Fruit fly (Drosophila melanogaster): Measurements from ENCODE around the gene RnrL.

RnrL gene

DNA sequence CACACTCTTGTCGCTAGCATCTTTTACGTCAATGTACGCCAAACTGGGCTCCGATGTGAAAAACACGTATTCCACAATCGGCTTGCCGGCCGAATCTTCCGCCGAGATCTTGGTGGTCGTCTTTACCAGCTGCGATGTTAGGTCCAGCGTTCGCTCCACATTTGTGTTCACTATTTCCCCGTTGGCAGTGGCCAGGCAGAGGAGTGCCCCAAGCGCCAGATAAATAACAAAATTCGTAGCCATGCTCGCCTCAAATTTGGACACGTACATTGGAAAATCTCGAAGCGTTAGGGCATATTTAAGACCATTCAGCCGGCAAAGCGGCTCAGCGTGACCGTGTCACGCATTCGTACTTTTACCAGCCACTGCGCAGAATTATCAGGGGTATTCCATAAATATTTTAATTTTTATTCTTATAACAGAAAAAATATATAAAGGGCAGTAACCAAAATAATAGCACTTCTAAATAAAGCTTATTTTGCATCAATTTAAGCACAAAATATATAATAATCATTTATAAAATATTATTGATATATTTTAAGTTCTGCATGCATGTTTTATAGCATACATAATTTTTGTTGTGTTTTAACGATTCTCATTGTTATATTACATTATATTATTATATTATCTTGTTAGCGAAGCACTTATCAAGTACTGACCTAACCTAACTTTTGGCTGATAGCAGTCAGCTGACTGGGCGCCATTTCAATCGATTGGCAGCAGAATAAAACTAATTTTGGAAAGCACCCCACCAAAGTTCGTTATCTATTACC lies 47.9 kb upstream of the RnrL start, which contains the start of the genes CG33303 and dpr19 (continued):
- no peak for TF ChIP-seq lov (optimal IDR thresholded peaks at IDR 0.05)
- TF ChIP-seq lov (GFP tag; IDR thresholded peaks at IDR 0.05), result no peak
- TF ChIP-seq CG13296 (GFP tag; optimal IDR thresholded peaks at IDR 0.05), result peak; percentile 87
- TF ChIP-seq trh (GFP tag; optimal IDR thresholded peaks at IDR 0.05), result peak; percentile 19
- peak; percentile 95 for TF ChIP-seq bigmax (GFP tag; optimal IDR thresholded peaks at IDR 0.05)
- peak; percentile 94 for TF ChIP-seq CG31441 (GFP tag; IDR thresholded peaks at IDR 0.05)
- peak; percentile 55 for TF ChIP-seq CG2116 (GFP tag; optimal IDR thresholded peaks at IDR 0.05)
- TF ChIP-seq pum (GFP tag; optimal IDR thresholded peaks at IDR 0.05), result no peak
- no peak for TF ChIP-seq hb (GFP tag; IDR thresholded peaks at IDR 0.05; ENCODE audit: partially characterized antibody)
- TF ChIP-seq da (GFP tag; optimal IDR thresholded peaks at IDR 0.05), result no peak
- no peak for TF ChIP-seq CG14965 (GFP tag; optimal IDR thresholded peaks at IDR 0.05; ENCODE audit: borderline replicate concordance)
- TF ChIP-seq CG17612 (GFP tag; IDR thresholded peaks at IDR 0.05), result no peak
- TF ChIP-seq Hsf (GFP tag; optimal IDR thresholded peaks at IDR 0.05), result no peak
- no peak for TF ChIP-seq gcm2 (GFP tag; optimal IDR thresholded peaks at IDR 0.05)
- no peak for TF ChIP-seq yki (optimal IDR thresholded peaks at IDR 0.05)
- peak; percentile 31 for TF ChIP-seq Hand (GFP tag; optimal IDR thresholded peaks at IDR 0.05)
- TF ChIP-seq HLHmδ (GFP tag; optimal IDR thresholded peaks at IDR 0.05), result no peak
- no peak for TF ChIP-seq Camta (GFP tag; optimal IDR thresholded peaks at IDR 0.05)
- TF ChIP-seq MTF-1 (GFP tag; optimal IDR thresholded peaks at IDR 0.05; ENCODE audit: borderline replicate concordance), result no peak
- no peak for TF ChIP-seq Elba2 (GFP tag; optimal IDR thresholded peaks at IDR 0.05)
- peak; percentile 70 for TF ChIP-seq Atf6 (GFP tag; IDR thresholded peaks at IDR 0.05)
- TF ChIP-seq ERR (GFP tag; optimal IDR thresholded peaks at IDR 0.05), result no peak
- TF ChIP-seq Antp (GFP tag; optimal IDR thresholded peaks at IDR 0.05), result no peak
- TF ChIP-seq CG12236 (GFP tag; optimal IDR thresholded peaks at IDR 0.05), result no peak
- peak; percentile 52; the same call in 1 of the 2 replicates for TF ChIP-seq lmd (GFP tag; IDR thresholded peaks at IDR 0.05)
- peak; percentile 92 for TF ChIP-seq CG12391 (tag; optimal IDR thresholded peaks at IDR 0.05)
- peak; percentile 50 for TF ChIP-seq CG6765 (GFP tag; optimal IDR thresholded peaks at IDR 0.05)
- TF ChIP-seq cas (GFP tag; IDR thresholded peaks at IDR 0.05), result no peak
- peak; percentile 47 for TF ChIP-seq Six4 (GFP tag; optimal IDR thresholded peaks at IDR 0.05)
- TF ChIP-seq Optix (GFP tag; IDR thresholded peaks at IDR 0.05), result no peak
- peak; percentile 69 for TF ChIP-seq kah (GFP tag; optimal IDR thresholded peaks at IDR 0.05)
- TF ChIP-seq zfh1 (GFP tag; IDR thresholded peaks at IDR 0.05), result 0 out of 3 replicates have a peak, but pooled peaks have one; percentile 31
- no peak for TF ChIP-seq CG30431 (GFP tag; optimal IDR thresholded peaks at IDR 0.05)
- TF ChIP-seq CG17912 (GFP tag; optimal IDR thresholded peaks at IDR 0.05), result peak; percentile 29
- peak; percentile 2 for TF ChIP-seq schlank (tag; optimal IDR thresholded peaks at IDR 0.05)
- TF ChIP-seq zen2 (GFP tag; IDR thresholded peaks at IDR 0.05; ENCODE audit: partially characterized antibody), result no peak
- TF ChIP-seq knrl (GFP tag; IDR thresholded peaks at IDR 0.05; ENCODE audit: partially characterized antibody), result no peak
- peak; percentile 59 for TF ChIP-seq scrt (GFP tag; optimal IDR thresholded peaks at IDR 0.05)
- peak; percentile 80 for TF ChIP-seq Meics (GFP tag; optimal IDR thresholded peaks at IDR 0.05)
- TF ChIP-seq ssp (GFP tag; IDR thresholded peaks at IDR 0.05), result peak; percentile 60; the same call in 1 of the 2 replicates
- TF ChIP-seq CG10366 (GFP tag; IDR thresholded peaks at IDR 0.05), result peak; percentile 34; the same call in 1 of the 2 replicates
- TF ChIP-seq en (GFP tag; optimal IDR thresholded peaks at IDR 0.05), result no peak
- TF ChIP-seq CG1603 (tag; optimal IDR thresholded peaks at IDR 0.05), result peak; percentile 16
- TF ChIP-seq br (optimal IDR thresholded peaks at IDR 0.05), result no peak
- no peak for TF ChIP-seq sens-2 (GFP tag; IDR thresholded peaks at IDR 0.05)
- peak; percentile 83 for TF ChIP-seq CG7839 (tag; optimal IDR thresholded peaks at IDR 0.05)
- TF ChIP-seq run (tag; optimal IDR thresholded peaks at IDR 0.05), result peak; percentile 72
- no peak for TF ChIP-seq CG13624 (GFP tag; optimal IDR thresholded peaks at IDR 0.05)
- TF ChIP-seq CG13775 (GFP tag; optimal IDR thresholded peaks at IDR 0.05), result peak; percentile 71
- peak; percentile 79 for TF ChIP-seq dmrt11E (tag; optimal IDR thresholded peaks at IDR 0.05)
- TF ChIP-seq mam (GFP tag; optimal IDR thresholded peaks at IDR 0.05), result no peak

Data from whole organism, embryonic.